Fruit fly (Drosophila melanogaster) whole organism, embryonic: ENCODE data around the gene cno.
A peak's percentile ranks its signal among the peaks of the same experiment; 100 is the strongest.

Experiments used
- Abd-B ChIP-seq: fragments of 200-800 bp; sonication (Bioruptor generic); optimal IDR thresholded peaks from 2 replicates; lab custom pipeline; 2018; ENCODE audit warnings: missing biosample characterization, mild to moderate bottlenecking, missing genetic modification characterization, moderate library complexity
- CG10565 ChIP-seq: fragments of 200-800 bp; sonication (Bioruptor generic); optimal IDR thresholded peaks from 3 replicates; lab custom pipeline; 2016; ENCODE audit warnings: missing biosample characterization, mild to moderate bottlenecking, missing genetic modification characterization
- CG10959 ChIP-seq: fragments of 200-800 bp; sonication (Bioruptor generic); IDR thresholded peaks from 2 replicates; pipeline ENCODE4 v1.3.6; 2022; ENCODE audit warnings: missing biosample characterization, missing genetic modification characterization
- CG11398 ChIP-seq: fragments of 200-800 bp; sonication (Bioruptor generic); optimal IDR thresholded peaks from 2 replicates; lab custom pipeline; 2016; ENCODE audit warnings: missing biosample characterization, missing genetic modification characterization
- CG12299 ChIP-seq: fragments of 200-800 bp; sonication (Bioruptor generic); optimal IDR thresholded peaks from 2 replicates; lab custom pipeline; 2018; ENCODE audit warnings: missing biosample characterization, mild to moderate bottlenecking, missing genetic modification characterization
- CG13424 ChIP-seq: fragments of 200-800 bp; sonication (Bioruptor generic); optimal IDR thresholded peaks from 2 replicates; lab custom pipeline; 2019; ENCODE audit warnings: missing biosample characterization, mild to moderate bottlenecking, missing genetic modification characterization, moderate library complexity
- CG14965 ChIP-seq: fragments of 200-800 bp; sonication (Bioruptor generic); optimal IDR thresholded peaks from 2 replicates; lab custom pipeline; 2016; ENCODE audit warnings: missing biosample characterization, missing genetic modification characterization, borderline replicate concordance
- CG1529 ChIP-seq: fragments of 200-800 bp; sonication (Bioruptor generic); optimal IDR thresholded peaks from 3 replicates; lab custom pipeline; 2018; ENCODE audit warnings: missing biosample characterization, missing genetic modification characterization
- CG17359 ChIP-seq: fragments of 200-800 bp; sonication (Bioruptor generic); optimal IDR thresholded peaks from 3 replicates; lab custom pipeline; 2018; ENCODE audit warnings: missing biosample characterization, mild to moderate bottlenecking, missing genetic modification characterization, moderate library complexity
- CG1792 ChIP-seq: fragments of 200-800 bp; sonication (Bioruptor generic); optimal IDR thresholded peaks from 2 replicates; lab custom pipeline; 2016; ENCODE audit warnings: missing biosample characterization, missing genetic modification characterization
- CG1832 ChIP-seq: fragments of 200-800 bp; sonication (Bioruptor generic); optimal IDR thresholded peaks from 2 replicates; lab custom pipeline; 2017; ENCODE audit warnings: missing biosample characterization, mild to moderate bottlenecking, missing genetic modification characterization, inconsistent platforms
- CG18599 ChIP-seq: fragments of 200-800 bp; sonication (Bioruptor generic); optimal IDR thresholded peaks from 3 replicates; lab custom pipeline; 2017; ENCODE audit warnings: missing biosample characterization, missing genetic modification characterization, mild to moderate bottlenecking, moderate library complexity, missing genetic modification reagents
- CG2116 ChIP-seq: fragments of 200-800 bp; sonication (Bioruptor generic); optimal IDR thresholded peaks from 3 replicates; lab custom pipeline; 2018; ENCODE audit warnings: missing biosample characterization, mild to moderate bottlenecking, missing genetic modification characterization
- CG2875 ChIP-seq: fragments of 200-800 bp; sonication (Bioruptor generic); optimal IDR thresholded peaks from 2 replicates; lab custom pipeline; 2017; ENCODE audit warnings: missing biosample characterization, mild to moderate bottlenecking, missing genetic modification characterization, missing genetic modification reagents
- CG3995 ChIP-seq: fragments of 200-800 bp; sonication (Bioruptor generic); optimal IDR thresholded peaks from 3 replicates; lab custom pipeline; 2016; ENCODE audit warnings: missing biosample characterization, missing genetic modification characterization
- CG4707 ChIP-seq: fragments of 200-800 bp; sonication (Bioruptor generic); optimal IDR thresholded peaks from 2 replicates; lab custom pipeline; 2018; ENCODE audit warnings: missing biosample characterization, mild to moderate bottlenecking, missing genetic modification characterization, moderate library complexity
- CG5180 ChIP-seq: fragments of 200-800 bp; sonication (Bioruptor generic); optimal IDR thresholded peaks from 3 replicates; lab custom pipeline; 2017; ENCODE audit warnings: missing biosample characterization, missing genetic modification characterization, mild to moderate bottlenecking, moderate library complexity, missing genetic modification reagents
- CG5245 ChIP-seq: fragments of 200-800 bp; sonication (Bioruptor generic); optimal IDR thresholded peaks from 3 replicates; lab custom pipeline; 2016; ENCODE audit warnings: missing biosample characterization, missing genetic modification characterization
- CG8944 ChIP-seq: fragments of 200-800 bp; sonication (Bioruptor generic); optimal IDR thresholded peaks from 3 replicates; lab custom pipeline; 2016; ENCODE audit warnings: missing biosample characterization, missing genetic modification characterization
- Doc3 ChIP-seq: fragments of 200-800 bp; sonication (Bioruptor generic); IDR thresholded peaks from 3 replicates; pipeline ENCODE4 v1.3.6; 2022; ENCODE audit warnings: missing biosample characterization, missing genetic modification characterization; ENCODE audit not compliant: partially characterized antibody
- Gsc ChIP-seq: fragments of 200-800 bp; sonication (Bioruptor generic); IDR thresholded peaks from 2 replicates; pipeline ENCODE4 v1.3.6; 2022; ENCODE audit warnings: missing biosample characterization, missing genetic modification characterization
- HmgZ ChIP-seq: fragments of 200-800 bp; sonication (Bioruptor generic); optimal IDR thresholded peaks from 2 replicates; lab custom pipeline; 2018; ENCODE audit warnings: missing biosample characterization, mild to moderate bottlenecking, missing genetic modification characterization
- NC2α ChIP-seq: fragments of 200-800 bp; sonication (Bioruptor generic); optimal IDR thresholded peaks from 2 replicates; lab custom pipeline; 2016; ENCODE audit warnings: missing biosample characterization, missing genetic modification characterization
- Opbp ChIP-seq: fragments of 200-800 bp; sonication (Bioruptor generic); IDR thresholded peaks from 3 replicates; pipeline ENCODE4 v1.3.6; 2022; ENCODE audit warnings: missing biosample characterization, missing genetic modification characterization; ENCODE audit not compliant: partially characterized antibody
- Pdp1 ChIP-seq, 2 experiments: fragments of 200-800 bp; sonication (Bioruptor generic); optimal IDR thresholded peaks; 3 replicates each; lab custom pipeline; 2016; ENCODE audit warnings: missing biosample characterization in 2 of 2, missing genetic modification characterization in 2 of 2, mild to moderate bottlenecking in 1 of 2, moderate library complexity in 1 of 2
- Scr ChIP-seq: fragments of 200-800 bp; sonication (Bioruptor generic); IDR thresholded peaks from 2 replicates; pipeline ENCODE4 v1.3.6; 2022; ENCODE audit warnings: missing biosample characterization, missing genetic modification characterization; ENCODE audit not compliant: partially characterized antibody
- Sin3A ChIP-seq: fragments of >200 bp; optimal IDR thresholded peaks from 2 replicates; lab custom pipeline; 2018
- Spps ChIP-seq: fragments of 200-800 bp; sonication (Bioruptor generic); optimal IDR thresholded peaks from 2 replicates; lab custom pipeline; 2018; ENCODE audit warnings: missing biosample characterization, mild to moderate bottlenecking, missing genetic modification characterization
- al ChIP-seq: fragments of 200-800 bp; sonication (Bioruptor generic); IDR thresholded peaks from 2 replicates; pipeline ENCODE4 v1.3.6; 2022; ENCODE audit warnings: missing biosample characterization, missing genetic modification characterization
- bcd ChIP-seq: fragments of 200-800 bp; sonication (Bioruptor generic); optimal IDR thresholded peaks from 2 replicates; lab custom pipeline; 2017; ENCODE audit warnings: missing biosample characterization, mild to moderate bottlenecking, missing genetic modification characterization
- btn ChIP-seq: fragments of 200-800 bp; sonication (Bioruptor generic); optimal IDR thresholded peaks from 2 replicates; lab custom pipeline; 2016; ENCODE audit warnings: missing biosample characterization, missing genetic modification characterization
- cas ChIP-seq: fragments of 200-800 bp; sonication (Bioruptor generic); IDR thresholded peaks from 2 replicates; pipeline ENCODE4 v1.3.6; 2022; ENCODE audit warnings: missing biosample characterization, missing genetic modification characterization
- cato ChIP-seq: fragments of 200-800 bp; sonication (Bioruptor generic); optimal IDR thresholded peaks from 2 replicates; lab custom pipeline; 2016; ENCODE audit warnings: missing biosample characterization, missing genetic modification characterization, borderline replicate concordance
- crc ChIP-seq: fragments of 200-800 bp; sonication (Bioruptor generic); optimal IDR thresholded peaks from 2 replicates; lab custom pipeline; 2016; ENCODE audit warnings: missing biosample characterization, missing genetic modification characterization
- disco-r ChIP-seq: fragments of 200-800 bp; sonication (Bioruptor generic); optimal IDR thresholded peaks from 2 replicates; lab custom pipeline; 2016; ENCODE audit warnings: missing biosample characterization, missing genetic modification characterization
- dmrt11E ChIP-seq: fragments of 200-800 bp; sonication (Bioruptor generic); optimal IDR thresholded peaks from 3 replicates; lab custom pipeline; 2018; ENCODE audit warnings: missing biosample characterization, mild to moderate bottlenecking, missing genetic modification characterization, moderate library complexity
- eve ChIP-seq, 2 experiments: fragments of >200 bp; optimal IDR thresholded peaks; 2 replicates each; lab custom pipeline; 2017; ENCODE audit warnings: missing biosample characterization in 2 of 2, missing genetic modification characterization in 2 of 2
- fd64A ChIP-seq: fragments of 200-800 bp; sonication (Bioruptor generic); optimal IDR thresholded peaks from 3 replicates; lab custom pipeline; 2018; ENCODE audit warnings: missing biosample characterization, mild to moderate bottlenecking, missing genetic modification characterization
- gsb ChIP-seq: fragments of 200-800 bp; sonication (Bioruptor generic); IDR thresholded peaks from 2 replicates; pipeline ENCODE4 v1.3.6; 2022; ENCODE audit warnings: missing biosample characterization, missing genetic modification characterization
- hb ChIP-seq: fragments of 200-800 bp; sonication (Bioruptor generic); IDR thresholded peaks from 3 replicates; pipeline ENCODE4 v1.3.6; 2022; ENCODE audit warnings: missing biosample characterization, missing genetic modification characterization; ENCODE audit not compliant: partially characterized antibody
- kni ChIP-seq: fragments of 200-800 bp; sonication (Bioruptor generic); optimal IDR thresholded peaks from 3 replicates; lab custom pipeline; 2017; ENCODE audit warnings: mild to moderate bottlenecking, missing biosample characterization, missing genetic modification reagents, missing genetic modification characterization
- lbe ChIP-seq: fragments of 200-800 bp; sonication (Bioruptor generic); optimal IDR thresholded peaks from 2 replicates; lab custom pipeline; 2016; ENCODE audit warnings: missing biosample characterization, mild to moderate bottlenecking, missing genetic modification characterization
- mld ChIP-seq: fragments of 200-800 bp; sonication (Bioruptor generic); IDR thresholded peaks from 3 replicates; pipeline ENCODE4 v1.3.6; 2022; ENCODE audit warnings: missing biosample characterization, missing genetic modification characterization; ENCODE audit not compliant: partially characterized antibody
- psq ChIP-seq: fragments of 200-800 bp; sonication (Bioruptor generic); optimal IDR thresholded peaks from 2 replicates; lab custom pipeline; 2017; ENCODE audit warnings: missing biosample characterization, missing genetic modification characterization
- ro ChIP-seq: fragments of 200-800 bp; sonication (Bioruptor generic); IDR thresholded peaks from 2 replicates; pipeline ENCODE4 v1.3.6; 2022; ENCODE audit warnings: missing biosample characterization, missing genetic modification characterization
- sc ChIP-seq, 3 experiments: fragments of >200 bp in 2 of 3; fragments of 200-800 bp in 1 of 3; sonication (Bioruptor generic) in 1 of 3; optimal IDR thresholded peaks; 2 replicates in 2 of 3; 3 replicates in 1 of 3; lab custom pipeline; 2017; ENCODE audit warnings: mild to moderate bottlenecking in 1 of 3, missing biosample characterization in 1 of 3, missing genetic modification characterization in 1 of 3, missing genetic modification reagents in 1 of 3
- tll ChIP-seq, 2 experiments: fragments of 200-800 bp in 1 of 2; fragments of >200 bp in 1 of 2; sonication (Bioruptor generic) in 1 of 2; optimal IDR thresholded peaks; 2 replicates each; lab custom pipeline; 2017 to 2019; ENCODE audit warnings: missing biosample characterization in 2 of 2, missing genetic modification characterization in 2 of 2, mild to moderate bottlenecking in 1 of 2, moderate library complexity in 1 of 2

The cno gene

DNA sequence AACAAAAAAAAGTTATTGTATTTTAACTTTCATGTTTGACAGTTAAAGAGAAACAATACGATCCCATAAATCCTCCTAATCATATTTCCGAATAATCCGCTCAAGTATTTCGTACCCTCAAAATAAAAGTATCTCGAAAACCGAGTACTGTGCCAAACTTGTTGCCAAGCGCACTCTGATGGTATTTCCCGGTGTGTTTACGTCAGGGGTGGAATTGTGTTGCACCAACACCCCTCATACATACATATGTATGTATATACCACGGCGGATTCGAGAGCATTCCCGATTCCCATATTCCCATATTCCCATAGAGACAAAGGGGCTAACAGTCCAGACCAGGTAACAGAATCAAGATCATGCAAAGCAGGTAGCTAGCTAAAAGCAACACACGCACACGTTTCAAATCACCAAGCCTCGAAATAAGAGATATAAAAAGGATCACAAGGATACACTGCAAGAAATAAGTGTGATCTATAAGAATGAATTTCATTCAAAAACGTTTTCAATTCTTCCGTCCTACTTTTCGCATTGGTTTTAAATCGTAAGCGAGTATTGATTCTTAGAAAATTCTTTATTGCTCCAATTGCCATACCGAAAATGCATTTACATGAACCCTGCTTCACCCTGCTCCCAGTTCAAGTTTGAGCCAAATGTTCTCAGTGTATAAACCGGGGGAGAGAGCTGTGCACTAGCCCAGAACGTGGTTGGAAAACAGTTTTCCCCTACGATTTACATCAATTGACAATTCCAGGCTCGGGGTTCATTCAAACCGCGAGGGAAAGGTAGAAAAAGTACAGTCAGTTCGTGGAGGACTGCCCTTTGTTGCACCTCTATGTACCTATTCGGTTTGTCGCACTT lies 5.1 kb downstream of the cno start (continued):
- peak; percentile 82 for TF ChIP-seq CG8944 (GFP tag; lab: Kevin White, UChicago)
- peak; percentile 98 for TF ChIP-seq dmrt11E (tag; lab: Kevin White, UChicago)
- TF ChIP-seq CG5180 = peak; percentile 36
- TF ChIP-seq Scr (GFP tag; lab: Robert Waterston, UW) = no peak
- TF ChIP-seq CG5245 (GFP tag; lab: Kevin White, UChicago) = peak; percentile 52
- TF ChIP-seq sc (optimal IDR thresholded peaks at IDR 0.05; lab: Kevin White, UChicago) = no peak
- TF ChIP-seq sc (GFP tag; optimal IDR thresholded peaks at IDR 0.05; lab: Kevin White, UChicago) = peak; percentile 70
- TF ChIP-seq CG2116 = peak; percentile 30
- peak; percentile 51 for TF ChIP-seq NC2α (GFP tag; lab: Kevin White, UChicago)
- TF ChIP-seq bcd = peak; percentile 37
- TF ChIP-seq CG12299 (tag; lab: Kevin White, UChicago) = peak; percentile 4
- peak; percentile 84 for TF ChIP-seq Spps (tag; lab: Kevin White, UChicago)
- TF ChIP-seq HmgZ (tag; lab: Kevin White, UChicago) = no peak
- TF ChIP-seq ro (GFP tag; lab: Robert Waterston, UW) = no peak; the same call in 1 of the 2 replicates
- no peak for TF ChIP-seq CG3995
- TF ChIP-seq CG13424 (tag; lab: Kevin White, UChicago) = peak; percentile 69
- no peak for TF ChIP-seq psq (GFP tag; lab: Kevin White, UChicago)
- TF ChIP-seq lbe = no peak
- no peak for TF ChIP-seq hb
- TF ChIP-seq Opbp (GFP tag; lab: Robert Waterston, UW) = no peak
- peak; percentile 74 for TF ChIP-seq Abd-B (GFP tag; lab: Kevin White, UChicago)
- peak; percentile 93 for TF ChIP-seq CG10959
- peak; percentile 87 to 88 for TF ChIP-seq eve (GFP tag; optimal IDR thresholded peaks at IDR 0.05; lab: Kevin White, UChicago)
- TF ChIP-seq CG14965 = peak; percentile 41
- no peak for TF ChIP-seq mld
- TF ChIP-seq cas (GFP tag; lab: Robert Waterston, UW) = no peak
- no peak for TF ChIP-seq Sin3A (lab: Kevin White, UChicago)
- peak; percentile 46 for TF ChIP-seq cato
- no peak for TF ChIP-seq Doc3 (GFP tag; lab: Robert Waterston, UW)
- TF ChIP-seq btn (GFP tag; lab: Kevin White, UChicago) = peak; percentile 70
- peak; percentile 38 for TF ChIP-seq disco-r (GFP tag; lab: Kevin White, UChicago)
- peak; percentile 69 for TF ChIP-seq CG1792 (GFP tag; lab: Kevin White, UChicago)
- peak; percentile 74 for TF ChIP-seq CG11398
- peak; percentile 56; the same call in 1 of the 2 replicates for TF ChIP-seq Gsc (GFP tag; lab: Robert Waterston, UW)
- peak; percentile 97 for TF ChIP-seq kni (GFP tag; lab: Kevin White, UChicago)
- peak in 1 of 2 experiments; percentile 44 for TF ChIP-seq tll (GFP tag; optimal IDR thresholded peaks at IDR 0.05; lab: Kevin White, UChicago)
- TF ChIP-seq CG4707 (GFP tag; lab: Kevin White, UChicago) = peak; percentile 63
- peak; percentile 71 for TF ChIP-seq CG2875
- peak; percentile 60 for TF ChIP-seq CG10565 (GFP tag; lab: Kevin White, UChicago)
- peak; percentile 52 for TF ChIP-seq CG18599 (GFP tag; lab: Kevin White, UChicago)
- TF ChIP-seq CG1529 (GFP tag; lab: Kevin White, UChicago) = peak; percentile 70
- no peak for TF ChIP-seq gsb (GFP tag; lab: Robert Waterston, UW)
- TF ChIP-seq CG17359 (tag; lab: Kevin White, UChicago) = peak; percentile 52
- TF ChIP-seq CG1832 (GFP tag; lab: Kevin White, UChicago) = no peak
- peak; percentile 64 to 67 for TF ChIP-seq Pdp1 (GFP tag; optimal IDR thresholded peaks at IDR 0.05; lab: Kevin White, UChicago)
- no peak for TF ChIP-seq al
- TF ChIP-seq crc (GFP tag; lab: Kevin White, UChicago) = peak; percentile 41
- no peak for TF ChIP-seq fd64A (GFP tag; lab: Kevin White, UChicago)
